Fruit fly (Drosophila melanogaster) whole organism, embryonic: ENCODE measurements around the gene CG5810.

Experiments used
- Abd-B ChIP-seq: fragments of 200-800 bp; sonication (Bioruptor generic); optimal IDR thresholded peaks from 2 replicates; lab custom pipeline; 2018; ENCODE audit warnings: missing biosample characterization, mild to moderate bottlenecking, missing genetic modification characterization, moderate library complexity
- Aef1 ChIP-seq: fragments of 200-800 bp; sonication (Bioruptor generic); IDR thresholded peaks from 3 replicates; pipeline ENCODE4 v1.3.6; 2022; ENCODE audit warnings: missing biosample characterization, missing genetic modification characterization
- Atf6 ChIP-seq: fragments of 200-800 bp; sonication (Bioruptor generic); IDR thresholded peaks from 2 replicates; pipeline ENCODE4 v1.3.6; 2022; ENCODE audit warnings: missing biosample characterization, missing genetic modification characterization
- Awh ChIP-seq: fragments of 200-800 bp; sonication (Bioruptor generic); IDR thresholded peaks from 2 replicates; pipeline ENCODE4, ENCODE4 v1.3.6; 2022; ENCODE audit warnings: missing biosample characterization, missing genetic modification characterization
- CG10979 ChIP-seq: fragments of 200-800 bp; sonication (Bioruptor generic); optimal IDR thresholded peaks from 2 replicates; lab custom pipeline; 2018; ENCODE audit warnings: missing biosample characterization, mild to moderate bottlenecking, missing genetic modification characterization, moderate library complexity
- CG12744 ChIP-seq: fragments of 200-800 bp; sonication (Bioruptor generic); optimal IDR thresholded peaks from 2 replicates; lab custom pipeline; 2016; ENCODE audit warnings: missing biosample characterization, missing genetic modification characterization
- CG12942 ChIP-seq: fragments of 200-800 bp; sonication (Bioruptor generic); optimal IDR thresholded peaks from 3 replicates; lab custom pipeline; 2016; ENCODE audit warnings: missing biosample characterization, missing genetic modification characterization
- CG15269 ChIP-seq: fragments of 200-800 bp; sonication (Bioruptor generic); optimal IDR thresholded peaks from 2 replicates; lab custom pipeline; 2018; ENCODE audit warnings: missing biosample characterization, mild to moderate bottlenecking, missing genetic modification characterization, moderate library complexity
- CG17361 ChIP-seq: fragments of 200-800 bp; sonication (Bioruptor generic); IDR thresholded peaks from 3 replicates; pipeline ENCODE4 v1.3.6; 2022; ENCODE audit warnings: missing biosample characterization, missing genetic modification characterization
- CG17385 ChIP-seq: fragments of 200-800 bp; sonication (Bioruptor generic); optimal IDR thresholded peaks from 3 replicates; lab custom pipeline; 2018; ENCODE audit warnings: missing biosample characterization, mild to moderate bottlenecking, missing genetic modification characterization
- CG2116 ChIP-seq: fragments of 200-800 bp; sonication (Bioruptor generic); optimal IDR thresholded peaks from 3 replicates; lab custom pipeline; 2018; ENCODE audit warnings: missing biosample characterization, mild to moderate bottlenecking, missing genetic modification characterization
- CG2199 ChIP-seq: fragments of 200-800 bp; sonication (Bioruptor generic); IDR thresholded peaks from 3 replicates; pipeline ENCODE4 v1.3.6; 2022; ENCODE audit warnings: missing biosample characterization, missing genetic modification characterization
- CG34422 ChIP-seq: fragments of 200-800 bp; sonication (Bioruptor generic); IDR thresholded peaks from 3 replicates; pipeline ENCODE4 v1.3.6; 2022; ENCODE audit warnings: missing biosample characterization, missing genetic modification characterization
- CG4820 ChIP-seq: fragments of 200-800 bp; sonication (Bioruptor generic); optimal IDR thresholded peaks from 3 replicates; lab custom pipeline; 2016; ENCODE audit warnings: missing biosample characterization, missing genetic modification characterization
- CG8281 ChIP-seq: fragments of 200-800 bp; sonication (Bioruptor generic); optimal IDR thresholded peaks from 2 replicates; lab custom pipeline; 2018; ENCODE audit warnings: missing biosample characterization, mild to moderate bottlenecking, missing genetic modification characterization, moderate library complexity
- CG9727 ChIP-seq: fragments of 200-800 bp; sonication (Bioruptor generic); optimal IDR thresholded peaks from 3 replicates; lab custom pipeline; 2017; ENCODE audit warnings: missing biosample characterization, mild to moderate bottlenecking, missing genetic modification characterization
- ERR ChIP-seq: fragments of 200-800 bp; sonication (Bioruptor generic); optimal IDR thresholded peaks from 2 replicates; lab custom pipeline; 2016; ENCODE audit warnings: missing biosample characterization, missing genetic modification characterization
- Eip74EF ChIP-seq, 2 experiments: fragments of 200-800 bp in 1 of 2; fragments of >200 bp in 1 of 2; sonication (Bioruptor generic) in 1 of 2; optimal IDR thresholded peaks; 2 replicates each; lab custom pipeline; 2017 to 2019; ENCODE audit warnings: missing biosample characterization in 2 of 2, missing genetic modification characterization in 2 of 2, mild to moderate bottlenecking in 1 of 2, moderate library complexity in 1 of 2
- H15 ChIP-seq: fragments of 200-800 bp; sonication (Bioruptor generic); IDR thresholded peaks from 3 replicates; pipeline ENCODE4 v1.3.6; 2022; ENCODE audit warnings: missing biosample characterization, missing genetic modification characterization
- Hr51 ChIP-seq, 2 experiments: fragments of 200-800 bp; sonication (Bioruptor generic); optimal IDR thresholded peaks; 2 replicates in 1 of 2; 3 replicates in 1 of 2; lab custom pipeline; 2016 to 2018; ENCODE audit warnings: missing biosample characterization in 2 of 2, missing genetic modification characterization in 2 of 2, mild to moderate bottlenecking in 1 of 2, moderate library complexity in 1 of 2
- Hsf ChIP-seq: fragments of 200-800 bp; sonication (Bioruptor generic); optimal IDR thresholded peaks from 3 replicates; lab custom pipeline; 2016; ENCODE audit warnings: missing biosample characterization, missing genetic modification characterization
- NC2β ChIP-seq: fragments of 200-800 bp; sonication (Bioruptor generic); optimal IDR thresholded peaks from 2 replicates; lab custom pipeline; 2016; ENCODE audit warnings: missing biosample characterization, missing genetic modification characterization
- NfI ChIP-seq: fragments of 200-800 bp; sonication (Bioruptor generic); optimal IDR thresholded peaks from 3 replicates; lab custom pipeline; 2018; ENCODE audit warnings: missing biosample characterization, mild to moderate bottlenecking, missing genetic modification characterization, moderate library complexity
- Six4 ChIP-seq: fragments of 200-800 bp; sonication (Bioruptor generic); optimal IDR thresholded peaks from 2 replicates; lab custom pipeline; 2016; ENCODE audit warnings: missing biosample characterization, missing genetic modification characterization
- Trl ChIP-seq, 3 experiments: fragments of >200 bp in 2 of 3; fragments of 200-800 bp in 1 of 3; sonication (Bioruptor generic) in 1 of 3; optimal IDR thresholded peaks; 2 replicates in 1 of 3; 3 replicates in 2 of 3; lab custom pipeline; 2016 to 2017; ENCODE audit warnings: missing biosample characterization in 1 of 3, missing genetic modification characterization in 1 of 3
- Xrp1 ChIP-seq: fragments of 200-800 bp; sonication (Bioruptor generic); IDR thresholded peaks from 2 replicates; pipeline ENCODE4 v1.3.6; 2022; ENCODE audit warnings: missing biosample characterization, missing genetic modification characterization
- az2 ChIP-seq: fragments of 200-800 bp; sonication (Bioruptor generic); optimal IDR thresholded peaks from 3 replicates; lab custom pipeline; 2016; ENCODE audit warnings: missing biosample characterization, missing genetic modification characterization
- bab2 ChIP-seq: fragments of 200-800 bp; sonication (Bioruptor generic); optimal IDR thresholded peaks from 2 replicates; lab custom pipeline; 2016; ENCODE audit warnings: missing biosample characterization, missing genetic modification characterization
- chinmo ChIP-seq: fragments of 200-800 bp; sonication (Bioruptor generic); IDR thresholded peaks from 4 replicates; pipeline ENCODE4 v1.3.6; 2022; ENCODE audit warnings: missing biosample characterization, missing genetic modification characterization; ENCODE audit not compliant: partially characterized antibody
- dan ChIP-seq: fragments of 200-800 bp; sonication (Bioruptor generic); IDR thresholded peaks from 2 replicates; pipeline ENCODE4 v1.3.6; 2022; ENCODE audit warnings: missing biosample characterization, missing genetic modification characterization
- dysf ChIP-seq: fragments of 200-800 bp; sonication (Bioruptor generic); IDR thresholded peaks from 3 replicates; pipeline ENCODE4 v1.3.6; 2022; ENCODE audit warnings: missing biosample characterization, missing genetic modification characterization
- ewg ChIP-seq: fragments of 200-800 bp; sonication (Bioruptor generic); optimal IDR thresholded peaks from 3 replicates; lab custom pipeline; 2017; ENCODE audit warnings: mild to moderate bottlenecking, missing biosample characterization, missing genetic modification reagents, missing genetic modification characterization
- fd3F ChIP-seq: fragments of 200-800 bp; sonication (Bioruptor generic); optimal IDR thresholded peaks from 2 replicates; lab custom pipeline; 2018; ENCODE audit warnings: missing biosample characterization, mild to moderate bottlenecking, missing genetic modification characterization, moderate library complexity
- grau ChIP-seq: fragments of 200-800 bp; optimal IDR thresholded peaks from 3 replicates; lab custom pipeline; 2019; ENCODE audit warnings: missing biosample characterization, mild to moderate bottlenecking, missing genetic modification characterization, moderate library complexity
- hkb ChIP-seq, 2 experiments: fragments of 200-800 bp in 1 of 2; fragments of >200 bp in 1 of 2; sonication (Bioruptor generic) in 1 of 2; IDR thresholded peaks in 1 of 2; optimal IDR thresholded peaks in 1 of 2; 2 replicates each; pipeline versions ENCODE4 v1.3.6 to Lab custom; 2017 to 2022; ENCODE audit warnings: missing biosample characterization in 1 of 2, missing genetic modification characterization in 1 of 2
- ind ChIP-seq: fragments of 200-800 bp; sonication (Bioruptor generic); optimal IDR thresholded peaks from 3 replicates; lab custom pipeline; 2016; ENCODE audit warnings: missing biosample characterization, missing genetic modification characterization
- kay ChIP-seq: fragments of 200-800 bp; sonication (Bioruptor generic); optimal IDR thresholded peaks from 2 replicates; lab custom pipeline; 2016; ENCODE audit warnings: missing biosample characterization, missing genetic modification characterization
- knrl ChIP-seq: fragments of 200-800 bp; sonication (Bioruptor generic); IDR thresholded peaks from 3 replicates; pipeline ENCODE4 v1.3.6; 2022; ENCODE audit warnings: missing biosample characterization, missing genetic modification characterization; ENCODE audit not compliant: partially characterized antibody
- lilli ChIP-seq: fragments of 200-800 bp; sonication (Bioruptor generic); optimal IDR thresholded peaks from 3 replicates; lab custom pipeline; 2016; ENCODE audit warnings: missing biosample characterization, missing genetic modification characterization
- nmo ChIP-seq: fragments of 200-800 bp; sonication (Bioruptor generic); optimal IDR thresholded peaks from 2 replicates; lab custom pipeline; 2018; ENCODE audit warnings: missing biosample characterization, mild to moderate bottlenecking, missing genetic modification characterization, moderate library complexity
- nom ChIP-seq: fragments of 200-800 bp; sonication (Bioruptor generic); optimal IDR thresholded peaks from 2 replicates; lab custom pipeline; 2017; ENCODE audit warnings: missing biosample characterization, missing genetic modification characterization, mild to moderate bottlenecking, moderate library complexity, missing genetic modification reagents
- pum ChIP-seq: fragments of 200-800 bp; sonication (Bioruptor generic); optimal IDR thresholded peaks from 2 replicates; lab custom pipeline; 2016; ENCODE audit warnings: missing biosample characterization, missing genetic modification characterization
- sc ChIP-seq, 3 experiments: fragments of >200 bp in 2 of 3; fragments of 200-800 bp in 1 of 3; sonication (Bioruptor generic) in 1 of 3; optimal IDR thresholded peaks; 2 replicates in 2 of 3; 3 replicates in 1 of 3; lab custom pipeline; 2017; ENCODE audit warnings: mild to moderate bottlenecking in 1 of 3, missing biosample characterization in 1 of 3, missing genetic modification characterization in 1 of 3, missing genetic modification reagents in 1 of 3
- slp2 ChIP-seq: fragments of 200-800 bp; sonication (Bioruptor generic); optimal IDR thresholded peaks from 2 replicates; lab custom pipeline; 2016; ENCODE audit warnings: missing biosample characterization, missing genetic modification characterization
- tup ChIP-seq: fragments of 200-800 bp; sonication (Bioruptor generic); optimal IDR thresholded peaks from 2 replicates; lab custom pipeline; 2016; ENCODE audit warnings: missing biosample characterization, mild to moderate bottlenecking, missing genetic modification characterization, moderate library complexity

Gene CG5810

DNA sequence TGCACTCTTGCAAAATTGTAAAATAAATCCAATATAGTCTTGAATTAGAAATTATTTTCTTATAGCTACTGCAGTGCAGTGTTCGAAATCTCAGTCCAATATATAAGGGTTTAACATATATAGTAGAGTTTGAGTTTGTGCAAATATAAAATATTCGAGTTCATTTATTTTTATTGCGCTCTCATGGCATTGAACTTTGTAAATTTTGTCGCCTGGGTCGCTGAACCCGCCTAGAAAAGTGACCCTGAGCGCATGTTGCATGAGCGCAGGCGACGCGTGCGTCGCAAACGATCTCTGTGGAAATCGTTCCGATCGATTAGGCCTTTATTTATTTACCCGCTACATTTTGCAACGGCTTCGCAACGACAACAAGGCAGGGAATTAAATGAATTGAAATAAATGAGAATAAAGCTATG lies 36.4 kb downstream of the CG5810 start (continued):
- TF ChIP-seq dan (GFP tag; lab: Robert Waterston, UW) (no peak), Trl (optimal IDR thresholded peaks at IDR 0.05; lab: Kevin White, UChicago) (no peak), Trl (GFP tag; optimal IDR thresholded peaks at IDR 0.05; lab: Kevin White, UChicago) (peak; percentile 0), chinmo (GFP tag; lab: Robert Waterston, UW) (no peak), az2 (GFP tag; lab: Kevin White, UChicago) (peak; percentile 73), sc (optimal IDR thresholded peaks at IDR 0.05; lab: Kevin White, UChicago) (no peak), sc (GFP tag; optimal IDR thresholded peaks at IDR 0.05; lab: Kevin White, UChicago) (peak; percentile 25), CG8281 (tag; lab: Kevin White, UChicago) (no peak), dysf (GFP tag; lab: Robert Waterston, UW) (0 out of 3 replicates have a peak, but pooled peaks have one; percentile 6), lilli (GFP tag; lab: Kevin White, UChicago) (peak; percentile 30), grau (peak; percentile 40), NfI (GFP tag; lab: Kevin White, UChicago) (peak; percentile 19), Eip74EF (GFP tag; optimal IDR thresholded peaks at IDR 0.05; lab: Kevin White, UChicago) (no peak), CG15269 (tag; lab: Kevin White, UChicago) (no peak), CG34422 (0 out of 3 replicates have a peak, but pooled peaks have one; percentile 37), bab2 (GFP tag; lab: Kevin White, UChicago) (peak; percentile 28), Abd-B (GFP tag; lab: Kevin White, UChicago) (peak; percentile 47), CG2116 (peak; percentile 19), ind (GFP tag; lab: Kevin White, UChicago) (no peak), CG9727 (GFP tag; lab: Kevin White, UChicago) (peak; percentile 6), Xrp1 (peak; percentile 61; the same call in 1 of the 2 replicates), nmo (GFP tag; lab: Kevin White, UChicago) (peak; percentile 54), CG12942 (GFP tag; lab: Kevin White, UChicago) (no peak), Hr51 (GFP tag; optimal IDR thresholded peaks at IDR 0.05; lab: Kevin White, UChicago) (peak in 1 of 2 experiments; percentile 46), nom (GFP tag; lab: Kevin White, UChicago) (no peak), NC2β (peak; percentile 23), Awh (GFP tag; lab: Robert Waterston, UW) (no peak; the same call in 1 of the 2 replicates), kay (GFP tag; lab: Kevin White, UChicago) (no peak), H15 (GFP tag; lab: Robert Waterston, UW) (no peak), CG17361 (GFP tag; lab: Robert Waterston, UW) (peak; percentile 55; the same call in 2 of the 3 replicates), Hsf (GFP tag; lab: Kevin White, UChicago) (peak; percentile 45), knrl (GFP tag; lab: Robert Waterston, UW) (no peak), tup (GFP tag; lab: Kevin White, UChicago) (no peak), pum (GFP tag; lab: Kevin White, UChicago) (no peak), CG2199 (GFP tag; lab: Robert Waterston, UW) (0 out of 3 replicates have a peak, but pooled peaks have one; percentile 62), ERR (GFP tag; lab: Kevin White, UChicago) (no peak), ewg (GFP tag; lab: Kevin White, UChicago) (peak; percentile 12), Six4 (GFP tag; lab: Kevin White, UChicago) (peak; percentile 15), CG12744 (GFP tag; lab: Kevin White, UChicago) (no peak), Aef1 (GFP tag; lab: Robert Waterston, UW) (0 out of 3 replicates have a peak, but pooled peaks have one; percentile 12), CG17385 (GFP tag; lab: Kevin White, UChicago) (peak; percentile 34), slp2 (GFP tag; lab: Kevin White, UChicago) (peak; percentile 12), hkb (optimal IDR thresholded peaks at IDR 0.05; lab: Kevin White, UChicago) (no peak), hkb (GFP tag; IDR thresholded peaks at IDR 0.05; lab: Robert Waterston, UW) (0 out of 2 replicates have a peak, but pooled peaks have one; percentile 19), Atf6 (GFP tag; lab: Robert Waterston, UW) (no peak), CG10979 (tag; lab: Kevin White, UChicago) (peak; percentile 31), CG4820 (peak; percentile 10), fd3F (GFP tag; lab: Kevin White, UChicago) (no peak)
